Fruit fly (Drosophila melanogaster) whole organism, embryonic: ENCODE measurements around the gene CCAP.
A peak's percentile ranks its signal among the peaks of the same experiment; 100 is the strongest.

Experiments used
- Abd-B ChIP-seq: fragments of 200-800 bp; sonication (Bioruptor generic); optimal IDR thresholded peaks from 2 replicates; lab custom pipeline; 2018; ENCODE audit warnings: missing biosample characterization, mild to moderate bottlenecking, missing genetic modification characterization, moderate library complexity
- Atf3 ChIP-seq: fragments of 200-800 bp; sonication (Bioruptor generic); optimal IDR thresholded peaks from 3 replicates; lab custom pipeline; 2016; ENCODE audit warnings: missing biosample characterization, missing genetic modification characterization
- Bgb ChIP-seq: fragments of 200-800 bp; sonication (Bioruptor generic); IDR thresholded peaks from 2 replicates; pipeline ENCODE4 v1.3.6; 2022; ENCODE audit warnings: missing biosample characterization, missing genetic modification characterization; ENCODE audit not compliant: partially characterized antibody
- CG1024 ChIP-seq: fragments of 200-800 bp; sonication (Bioruptor generic); IDR thresholded peaks from 2 replicates; pipeline ENCODE4 v1.3.6; 2022; ENCODE audit warnings: missing biosample characterization, missing genetic modification characterization
- CG10543 ChIP-seq: fragments of 200-800 bp; sonication (Bioruptor generic); optimal IDR thresholded peaks from 3 replicates; lab custom pipeline; 2017; ENCODE audit warnings: missing biosample characterization, mild to moderate bottlenecking, missing genetic modification characterization, moderate library complexity
- CG11398 ChIP-seq: fragments of 200-800 bp; sonication (Bioruptor generic); optimal IDR thresholded peaks from 2 replicates; lab custom pipeline; 2016; ENCODE audit warnings: missing biosample characterization, missing genetic modification characterization
- CG11696 ChIP-seq: fragments of 200-800 bp; sonication (Bioruptor generic); IDR thresholded peaks from 2 replicates; pipeline ENCODE4 v1.3.6; 2022; ENCODE audit warnings: missing biosample characterization, missing genetic modification characterization
- CG12236 ChIP-seq: fragments of 200-800 bp; sonication (Bioruptor generic); optimal IDR thresholded peaks from 2 replicates; lab custom pipeline; 2016; ENCODE audit warnings: missing biosample characterization, missing genetic modification characterization
- CG12299 ChIP-seq: fragments of 200-800 bp; sonication (Bioruptor generic); optimal IDR thresholded peaks from 2 replicates; lab custom pipeline; 2018; ENCODE audit warnings: missing biosample characterization, mild to moderate bottlenecking, missing genetic modification characterization
- CG15269 ChIP-seq: fragments of 200-800 bp; sonication (Bioruptor generic); optimal IDR thresholded peaks from 2 replicates; lab custom pipeline; 2018; ENCODE audit warnings: missing biosample characterization, mild to moderate bottlenecking, missing genetic modification characterization, moderate library complexity
- CG17829 ChIP-seq: fragments of 200-800 bp; optimal IDR thresholded peaks from 2 replicates; lab custom pipeline; 2019; ENCODE audit warnings: missing biosample characterization, mild to moderate bottlenecking, missing genetic modification characterization, moderate library complexity
- CG1792 ChIP-seq: fragments of 200-800 bp; sonication (Bioruptor generic); optimal IDR thresholded peaks from 2 replicates; lab custom pipeline; 2016; ENCODE audit warnings: missing biosample characterization, missing genetic modification characterization
- CG18476 ChIP-seq: fragments of 200-800 bp; sonication (Bioruptor generic); optimal IDR thresholded peaks from 2 replicates; lab custom pipeline; 2016; ENCODE audit warnings: missing biosample characterization, mild to moderate bottlenecking, missing genetic modification characterization
- CG4360 ChIP-seq: fragments of 200-800 bp; sonication (Bioruptor generic); IDR thresholded peaks from 2 replicates; pipeline ENCODE4 v1.3.6; 2022; ENCODE audit warnings: missing biosample characterization, missing genetic modification characterization
- CG4617 ChIP-seq: fragments of 200-800 bp; sonication (Bioruptor generic); optimal IDR thresholded peaks from 3 replicates; lab custom pipeline; 2016; ENCODE audit warnings: missing biosample characterization, missing genetic modification characterization, borderline replicate concordance
- CG7745 ChIP-seq: fragments of 200-800 bp; sonication (Bioruptor generic); optimal IDR thresholded peaks from 2 replicates; lab custom pipeline; 2018; ENCODE audit warnings: missing biosample characterization, mild to moderate bottlenecking, missing genetic modification characterization, moderate library complexity
- CG7963 ChIP-seq: fragments of 200-800 bp; sonication (Bioruptor generic); IDR thresholded peaks from 3 replicates; pipeline ENCODE4 v1.3.6; 2022; ENCODE audit warnings: missing biosample characterization, missing genetic modification characterization; ENCODE audit not compliant: partially characterized antibody
- CG8089 ChIP-seq: fragments of 200-800 bp; sonication (Bioruptor generic); optimal IDR thresholded peaks from 3 replicates; lab custom pipeline; 2016; ENCODE audit warnings: missing biosample characterization, missing genetic modification characterization
- CG9437 ChIP-seq: fragments of 200-800 bp; sonication (Bioruptor generic); optimal IDR thresholded peaks from 2 replicates; lab custom pipeline; 2018; ENCODE audit warnings: missing biosample characterization, mild to moderate bottlenecking, missing genetic modification characterization
- CG9817 ChIP-seq: fragments of 200-800 bp; sonication (Bioruptor generic); optimal IDR thresholded peaks from 2 replicates; lab custom pipeline; 2018; ENCODE audit warnings: missing biosample characterization, mild to moderate bottlenecking, missing genetic modification characterization, moderate library complexity
- Dip2 ChIP-seq: fragments of 200-800 bp; sonication (Bioruptor generic); IDR thresholded peaks from 2 replicates; pipeline ENCODE4 v1.3.6; 2022; ENCODE audit warnings: missing biosample characterization, missing genetic modification characterization
- Doc2 ChIP-seq: fragments of 200-800 bp; sonication (Bioruptor generic); IDR thresholded peaks from 2 replicates; pipeline ENCODE4 v1.3.6; 2022; ENCODE audit warnings: missing biosample characterization, missing genetic modification characterization
- Hr39 ChIP-seq: fragments of >200 bp; optimal IDR thresholded peaks from 2 replicates; lab custom pipeline; 2017
- Hsf ChIP-seq: fragments of 200-800 bp; sonication (Bioruptor generic); optimal IDR thresholded peaks from 3 replicates; lab custom pipeline; 2016; ENCODE audit warnings: missing biosample characterization, missing genetic modification characterization
- Med ChIP-seq: fragments of 200-800 bp; sonication (Bioruptor generic); peaks from one replicate; lab custom pipeline; 2016; ENCODE audit warnings: missing biosample characterization, missing genetic modification characterization, mild to moderate bottlenecking, inconsistent platforms, moderate library complexity
- Ptx1 ChIP-seq: fragments of 200-800 bp; sonication (Bioruptor generic); IDR thresholded peaks from 2 replicates; pipeline ENCODE4 v1.3.6; 2022; ENCODE audit warnings: missing biosample characterization, missing genetic modification characterization
- Sox102F ChIP-seq: fragments of 200-800 bp; sonication (Bioruptor generic); optimal IDR thresholded peaks from 2 replicates; lab custom pipeline; 2018; ENCODE audit warnings: missing biosample characterization, mild to moderate bottlenecking, missing genetic modification characterization, moderate library complexity
- Trl ChIP-seq, 3 experiments: fragments of >200 bp in 2 of 3; fragments of 200-800 bp in 1 of 3; sonication (Bioruptor generic) in 1 of 3; optimal IDR thresholded peaks; 2 replicates in 1 of 3; 3 replicates in 2 of 3; lab custom pipeline; 2016 to 2017; ENCODE audit warnings: missing biosample characterization in 1 of 3, missing genetic modification characterization in 1 of 3
- ase ChIP-seq: fragments of 200-800 bp; sonication (Bioruptor generic); IDR thresholded peaks from 3 replicates; pipeline ENCODE4 v1.3.6; 2022; ENCODE audit warnings: missing biosample characterization, missing genetic modification characterization
- chif ChIP-seq, 2 experiments: fragments of 200-800 bp; sonication (Bioruptor generic); optimal IDR thresholded peaks; 3 replicates each; lab custom pipeline; 2016; ENCODE audit warnings: missing biosample characterization in 2 of 2, missing genetic modification characterization in 2 of 2
- crol ChIP-seq: fragments of 200-800 bp; sonication (Bioruptor generic); IDR thresholded peaks from 2 replicates; pipeline ENCODE4 v1.3.6; 2022; ENCODE audit warnings: missing biosample characterization, missing genetic modification characterization
- dati ChIP-seq: fragments of 200-800 bp; sonication (Bioruptor generic); IDR thresholded peaks from 2 replicates; pipeline ENCODE4 v1.3.6; 2022; ENCODE audit warnings: missing biosample characterization, missing genetic modification characterization
- eyg ChIP-seq: fragments of 200-800 bp; sonication (Bioruptor generic); optimal IDR thresholded peaks from 3 replicates; lab custom pipeline; 2016; ENCODE audit warnings: missing biosample characterization, missing genetic modification characterization
- fu2 ChIP-seq: fragments of 200-800 bp; sonication (Bioruptor generic); optimal IDR thresholded peaks from 2 replicates; lab custom pipeline; 2016; ENCODE audit warnings: missing biosample characterization, missing genetic modification characterization
- gro ChIP-seq: fragments of 200-800 bp; sonication (Bioruptor generic); optimal IDR thresholded peaks from 2 replicates; lab custom pipeline; 2016; ENCODE audit warnings: missing biosample characterization, missing genetic modification characterization
- gsb ChIP-seq: fragments of 200-800 bp; sonication (Bioruptor generic); IDR thresholded peaks from 2 replicates; pipeline ENCODE4 v1.3.6; 2022; ENCODE audit warnings: missing biosample characterization, missing genetic modification characterization
- knrl ChIP-seq: fragments of 200-800 bp; sonication (Bioruptor generic); IDR thresholded peaks from 3 replicates; pipeline ENCODE4 v1.3.6; 2022; ENCODE audit warnings: missing biosample characterization, missing genetic modification characterization; ENCODE audit not compliant: partially characterized antibody
- maf-S ChIP-seq: fragments of 200-800 bp; sonication (Bioruptor generic); optimal IDR thresholded peaks from 2 replicates; lab custom pipeline; 2016; ENCODE audit warnings: missing biosample characterization, missing genetic modification characterization
- nau ChIP-seq: fragments of 200-800 bp; sonication (Bioruptor generic); optimal IDR thresholded peaks from 3 replicates; lab custom pipeline; 2017; ENCODE audit warnings: missing biosample characterization, mild to moderate bottlenecking, missing genetic modification characterization, missing genetic modification reagents
- otp ChIP-seq: fragments of 200-800 bp; sonication (Bioruptor generic); IDR thresholded peaks from 3 replicates; pipeline ENCODE4, ENCODE4 v1.3.6; 2022; ENCODE audit warnings: missing biosample characterization, missing genetic modification characterization
- pros ChIP-seq: fragments of 200-800 bp; sonication (Bioruptor generic); optimal IDR thresholded peaks from 3 replicates; lab custom pipeline; 2019; ENCODE audit warnings: missing biosample characterization, mild to moderate bottlenecking, missing genetic modification characterization, moderate library complexity
- pum ChIP-seq: fragments of 200-800 bp; sonication (Bioruptor generic); optimal IDR thresholded peaks from 2 replicates; lab custom pipeline; 2016; ENCODE audit warnings: missing biosample characterization, missing genetic modification characterization
- run ChIP-seq: fragments of 200-800 bp; sonication (Bioruptor generic); optimal IDR thresholded peaks from 3 replicates; lab custom pipeline; 2018; ENCODE audit warnings: missing biosample characterization, mild to moderate bottlenecking, missing genetic modification characterization
- salm ChIP-seq: fragments of 200-800 bp; sonication (Bioruptor generic); optimal IDR thresholded peaks from 2 replicates; lab custom pipeline; 2018; ENCODE audit warnings: missing biosample characterization, mild to moderate bottlenecking, missing genetic modification characterization
- sim ChIP-seq: fragments of 200-800 bp; sonication (Bioruptor generic); IDR thresholded peaks from 2 replicates; pipeline ENCODE4 v1.3.6; 2022; ENCODE audit warnings: missing biosample characterization, missing genetic modification characterization
- slbo ChIP-seq: fragments of 200-800 bp; sonication (Bioruptor generic); IDR thresholded peaks from 2 replicates; pipeline ENCODE4 v1.3.6; 2022; ENCODE audit warnings: missing biosample characterization, missing genetic modification characterization
- sug ChIP-seq: fragments of 200-800 bp; optimal IDR thresholded peaks from 2 replicates; lab custom pipeline; 2019; ENCODE audit warnings: missing biosample characterization, mild to moderate bottlenecking, missing genetic modification characterization, moderate library complexity
- tgo ChIP-seq: fragments of 200-800 bp; sonication (Bioruptor generic); IDR thresholded peaks from 3 replicates; pipeline ENCODE4 v1.3.6; 2022; ENCODE audit warnings: missing biosample characterization, missing genetic modification characterization
- tna ChIP-seq: fragments of 200-800 bp; sonication (Bioruptor generic); IDR thresholded peaks from 2 replicates; pipeline ENCODE4 v1.3.6; 2022; ENCODE audit warnings: missing biosample characterization, missing genetic modification characterization; ENCODE audit not compliant: partially characterized antibody
- usp ChIP-seq: fragments of >200 bp; optimal IDR thresholded peaks from 2 replicates; lab custom pipeline; 2017; ENCODE audit warnings: missing biosample characterization, missing genetic modification characterization
- wek ChIP-seq: fragments of 200-800 bp; sonication (Bioruptor generic); optimal IDR thresholded peaks from 3 replicates; lab custom pipeline; 2018; ENCODE audit warnings: missing biosample characterization, mild to moderate bottlenecking, missing genetic modification characterization, moderate library complexity
- zfh2 ChIP-seq: fragments of 200-800 bp; sonication (Bioruptor generic); optimal IDR thresholded peaks from 2 replicates; lab custom pipeline; 2016; ENCODE audit warnings: missing biosample characterization, missing genetic modification characterization

Gene CCAP

dm6 chr3R:22751111-22751510, 49.2 kb upstream of the CCAP start (continued):
- TF ChIP-seq CG15269 (tag; lab: Kevin White, UChicago) (no peak), slbo (peak; percentile 15; the same call in 1 of the 2 replicates), CG1024 (GFP tag; lab: Robert Waterston, UW) (no peak), gro (GFP tag; lab: Kevin White, UChicago) (no peak), chif (GFP tag; optimal IDR thresholded peaks at IDR 0.05; lab: Kevin White, UChicago) (no peak), ase (GFP tag; lab: Robert Waterston, UW) (no peak), Sox102F (GFP tag; lab: Kevin White, UChicago) (no peak), usp (GFP tag; lab: Kevin White, UChicago) (no peak), Bgb (GFP tag; lab: Robert Waterston, UW) (no peak), sug (no peak), tna (no peak), knrl (no peak), CG4360 (GFP tag; lab: Robert Waterston, UW) (no peak), otp (GFP tag; lab: Robert Waterston, UW) (no peak), crol (GFP tag; lab: Robert Waterston, UW) (no peak), CG7745 (no peak), Med (peak; percentile 75), Hr39 (lab: Kevin White, UChicago) (no peak), gsb (GFP tag; lab: Robert Waterston, UW) (no peak), CG9817 (tag; lab: Kevin White, UChicago) (no peak), CG9437 (GFP tag; lab: Kevin White, UChicago) (no peak), nau (GFP tag; lab: Kevin White, UChicago) (no peak), CG11398 (GFP tag; lab: Kevin White, UChicago) (no peak), Abd-B (GFP tag; lab: Kevin White, UChicago) (no peak), Doc2 (no peak), CG4617 (no peak), salm (tag; lab: Kevin White, UChicago) (no peak), CG8089 (GFP tag; lab: Kevin White, UChicago) (no peak), Trl (optimal IDR thresholded peaks at IDR 0.05; lab: Kevin White, UChicago) (no peak), Trl (GFP tag; optimal IDR thresholded peaks at IDR 0.05; lab: Kevin White, UChicago) (no peak), pum (no peak), fu2 (no peak), CG18476 (no peak), CG1792 (GFP tag; lab: Kevin White, UChicago) (no peak), Hsf (GFP tag; lab: Kevin White, UChicago) (no peak), run (no peak), eyg (GFP tag; lab: Kevin White, UChicago) (no peak), CG12299 (tag; lab: Kevin White, UChicago) (no peak), CG10543 (GFP tag; lab: Kevin White, UChicago) (no peak), wek (GFP tag; lab: Kevin White, UChicago) (no peak), Ptx1 (GFP tag; lab: Robert Waterston, UW) (no peak), CG11696 (GFP tag; lab: Robert Waterston, UW) (peak; percentile 57), dati (GFP tag; lab: Robert Waterston, UW) (no peak), zfh2 (GFP tag; lab: Kevin White, UChicago) (no peak), sim (GFP tag; lab: Robert Waterston, UW) (no peak), CG17829 (tag; lab: Kevin White, UChicago) (no peak), CG7963 (GFP tag; lab: Robert Waterston, UW) (no peak), pros (no peak), Atf3 (no peak), CG12236 (GFP tag; lab: Kevin White, UChicago) (no peak), tgo (no peak), Dip2 (GFP tag; lab: Robert Waterston, UW) (no peak), maf-S (GFP tag; lab: Kevin White, UChicago) (no peak)
